Fruit fly (Drosophila melanogaster): ENCODE measurements around the gene CG17672.

The CG17672 gene

dm6 chr3L:13046758-13047157 lies 18.0 kb downstream of the CG17672 start, which contains the start of gene CG11279 (continued):
- no peak for TF ChIP-seq Camta (GFP tag; optimal IDR thresholded peaks at IDR 0.05)
- TF ChIP-seq CG13123 (GFP tag; optimal IDR thresholded peaks at IDR 0.05): no peak
- TF ChIP-seq nom (GFP tag; optimal IDR thresholded peaks at IDR 0.05): no peak
- no peak for TF ChIP-seq CG8290 (GFP tag; optimal IDR thresholded peaks at IDR 0.05)
- peak in 1 of 2 experiments; percentile 15 for TF ChIP-seq CG8290 (tag; optimal IDR thresholded peaks at IDR 0.05)
- TF ChIP-seq CG3726 (GFP tag; IDR thresholded peaks at IDR 0.05): no peak
- TF ChIP-seq CG4360 (GFP tag; IDR thresholded peaks at IDR 0.05): peak; percentile 34; the same call in 1 of the 2 replicates
- peak; percentile 39; the same call in 1 of the 2 replicates for TF ChIP-seq CG42726 (GFP tag; IDR thresholded peaks at IDR 0.05; ENCODE audit: partially characterized antibody)
- TF ChIP-seq Ravus (GFP tag; IDR thresholded peaks at IDR 0.05): no peak
- TF ChIP-seq lab (GFP tag; optimal IDR thresholded peaks at IDR 0.05): no peak
- TF ChIP-seq Side (GFP tag; optimal IDR thresholded peaks at IDR 0.05): no peak
- TF ChIP-seq CG2202 (tag; optimal IDR thresholded peaks at IDR 0.05): no peak
- TF ChIP-seq CkIIα-i1 (GFP tag; IDR thresholded peaks at IDR 0.05): no peak
- no peak for TF ChIP-seq CG11695 (GFP tag; IDR thresholded peaks at IDR 0.05)
- TF ChIP-seq nerfin-2 (GFP tag; IDR thresholded peaks at IDR 0.05; ENCODE audit: partially characterized antibody): peak; percentile 80
- no peak for TF ChIP-seq ham (GFP tag; IDR thresholded peaks at IDR 0.05)
- no peak for TF ChIP-seq ssp (GFP tag; IDR thresholded peaks at IDR 0.05)
- no peak for TF ChIP-seq Poxn (GFP tag; IDR thresholded peaks at IDR 0.05)
- TF ChIP-seq Blimp-1 (GFP tag; optimal IDR thresholded peaks at IDR 0.05): no peak
- no peak for TF ChIP-seq CG7357 (GFP tag; IDR thresholded peaks at IDR 0.05)
- TF ChIP-seq az2 (GFP tag; optimal IDR thresholded peaks at IDR 0.05): no peak
- no peak for TF ChIP-seq CG1832 (GFP tag; optimal IDR thresholded peaks at IDR 0.05)
- TF ChIP-seq unc-4 (GFP tag; IDR thresholded peaks at IDR 0.05; ENCODE audit: partially characterized antibody): peak; percentile 68
- no peak for TF ChIP-seq Lhr (GFP tag; optimal IDR thresholded peaks at IDR 0.05)
- TF ChIP-seq mirr (GFP tag; optimal IDR thresholded peaks at IDR 0.05): no peak
- no peak for TF ChIP-seq ara (GFP tag; IDR thresholded peaks at IDR 0.05)
- TF ChIP-seq Xbp1 (GFP tag; optimal IDR thresholded peaks at IDR 0.05): no peak
- no peak for TF ChIP-seq CG15601 (tag; optimal IDR thresholded peaks at IDR 0.05)
- TF ChIP-seq CG33557 (GFP tag; optimal IDR thresholded peaks at IDR 0.05): no peak
- no peak; the same call in 2 of the 3 replicates for TF ChIP-seq ci (GFP tag; IDR thresholded peaks at IDR 0.05)
- no peak for TF ChIP-seq bowl (GFP tag; IDR thresholded peaks at IDR 0.05)
- no peak for TF ChIP-seq crc (GFP tag; optimal IDR thresholded peaks at IDR 0.05)
- TF ChIP-seq Adf1 (GFP tag; IDR thresholded peaks at IDR 0.05): no peak
- no peak for TF ChIP-seq CG11398 (GFP tag; optimal IDR thresholded peaks at IDR 0.05)
- TF ChIP-seq CG13894 (tag; optimal IDR thresholded peaks at IDR 0.05): no peak
- TF ChIP-seq E2f1 (GFP tag; IDR thresholded peaks at IDR 0.05): no peak
- no peak for TF ChIP-seq sr (GFP tag; IDR thresholded peaks at IDR 0.05)
- TF ChIP-seq psq (GFP tag; optimal IDR thresholded peaks at IDR 0.05): no peak
- no peak for TF ChIP-seq sisA (GFP tag; IDR thresholded peaks at IDR 0.05)
- TF ChIP-seq CG13296 (GFP tag; optimal IDR thresholded peaks at IDR 0.05): no peak
- TF ChIP-seq p53 (GFP tag; optimal IDR thresholded peaks at IDR 0.05): no peak
- TF ChIP-seq gcm (GFP tag; optimal IDR thresholded peaks at IDR 0.05): no peak
- no peak for TF ChIP-seq tup (GFP tag; optimal IDR thresholded peaks at IDR 0.05)
- TF ChIP-seq CG9876 (GFP tag; optimal IDR thresholded peaks at IDR 0.05): no peak
- no peak for TF ChIP-seq Abd-B (GFP tag; optimal IDR thresholded peaks at IDR 0.05)
- TF ChIP-seq CG34376 (GFP tag; optimal IDR thresholded peaks at IDR 0.05): no peak
- TF ChIP-seq Dp (GFP tag; optimal IDR thresholded peaks at IDR 0.05): peak; percentile 98
- TF ChIP-seq CG13287 (GFP tag; IDR thresholded peaks at IDR 0.05; ENCODE audit: partially characterized antibody): peak; percentile 89
- no peak for TF ChIP-seq HmgD (GFP tag; optimal IDR thresholded peaks at IDR 0.05)
- no peak for TF ChIP-seq sima (GFP tag; optimal IDR thresholded peaks at IDR 0.05)
- TF ChIP-seq HmgZ (tag; optimal IDR thresholded peaks at IDR 0.05): peak; percentile 0
- TF ChIP-seq hkb (optimal IDR thresholded peaks at IDR 0.05): no peak
- no peak for TF ChIP-seq hkb (GFP tag; IDR thresholded peaks at IDR 0.05)

Measured in whole organism, embryonic.